Worm (Caenorhabditis elegans) whole organism, L3 larva: ENCODE data around the gene Y39F10A.6.

Experiments used
- R02D3.7 ChIP-seq: fragments of 150-350 bp; optimal IDR thresholded peaks from 2 replicates; lab custom pipeline; 2014; ENCODE audit warnings: missing biosample characterization, missing genetic modification characterization
- aly-2 ChIP-seq: fragments of 150-350 bp; optimal IDR thresholded peaks from 2 replicates; lab custom pipeline; 2014; ENCODE audit warnings: missing biosample characterization, missing genetic modification characterization
- ceh-16 ChIP-seq: sonication (generic microtip); optimal IDR thresholded peaks from 2 replicates; lab custom pipeline; 2017; ENCODE audit warnings: missing biosample characterization, missing genetic modification characterization
- daf-12 ChIP-seq: fragments of 150-350 bp; optimal IDR thresholded peaks from 2 replicates; lab custom pipeline; 2014; ENCODE audit warnings: missing biosample characterization, missing genetic modification reagents, missing genetic modification characterization
- egl-5 ChIP-seq: fragments of 150-350 bp; optimal IDR thresholded peaks from 2 replicates; lab custom pipeline; 2017; ENCODE audit warnings: missing biosample characterization, missing genetic modification reagents, missing genetic modification characterization, inconsistent platforms
- elt-3 ChIP-seq, 3 experiments: fragments of 150-350 bp in 1 of 3; sonication (generic microtip) in 2 of 3; optimal IDR thresholded peaks; 2 replicates in 2 of 3; 4 replicates in 1 of 3; lab custom pipeline; 2014 to 2017; ENCODE audit warnings: missing biosample characterization in 3 of 3, missing genetic modification characterization in 3 of 3
- eor-1 ChIP-seq, 2 experiments: fragments of 150-350 bp; optimal IDR thresholded peaks; 2 replicates each; lab custom pipeline; 2014 to 2018; ENCODE audit warnings: missing biosample characterization in 2 of 2, missing genetic modification characterization in 2 of 2
- lin-15B ChIP-seq: fragments of 150-350 bp; optimal IDR thresholded peaks from 2 replicates; lab custom pipeline; 2014; ENCODE audit warnings: missing biosample characterization, missing genetic modification characterization
- mdl-1 ChIP-seq: fragments of 150-350 bp; optimal IDR thresholded peaks from 2 replicates; lab custom pipeline; 2014; ENCODE audit warnings: missing biosample characterization, missing genetic modification characterization
- mml-1 ChIP-seq: fragments of 150-350 bp; sonication (generic microtip); optimal IDR thresholded peaks from 3 replicates; lab custom pipeline; 2014; ENCODE audit warnings: missing biosample characterization, missing genetic modification characterization
- nhr-11 ChIP-seq: fragments of 150-350 bp; optimal IDR thresholded peaks from 2 replicates; lab custom pipeline; 2014; ENCODE audit warnings: missing biosample characterization, missing genetic modification characterization
- nhr-23 ChIP-seq: fragments of 150-350 bp; optimal IDR thresholded peaks from 2 replicates; lab custom pipeline; 2014; ENCODE audit warnings: missing biosample characterization, missing genetic modification reagents, missing genetic modification characterization
- nhr-25 ChIP-seq: sonication (generic microtip); optimal IDR thresholded peaks from 2 replicates; lab custom pipeline; 2017; ENCODE audit warnings: missing biosample characterization, missing genetic modification characterization
- nhr-76 ChIP-seq: fragments of 150-350 bp; sonication (generic microtip); optimal IDR thresholded peaks from 5 replicates; lab custom pipeline; 2014; ENCODE audit warnings: missing biosample characterization, missing genetic modification characterization
- pha-4 ChIP-seq: fragments of 150-350 bp; optimal IDR thresholded peaks from 2 replicates; lab custom pipeline; 2014; ENCODE audit warnings: missing biosample characterization, missing genetic modification reagents, missing genetic modification characterization
- pqm-1 ChIP-seq: fragments of 150-350 bp; optimal IDR thresholded peaks from 2 replicates; lab custom pipeline; 2017; ENCODE audit warnings: missing biosample characterization, missing genetic modification characterization, inconsistent platforms
- skn-1 ChIP-seq: fragments of 150-350 bp; optimal IDR thresholded peaks from 2 replicates; lab custom pipeline; 2014; ENCODE audit warnings: missing biosample characterization, missing genetic modification characterization
- snpc-4 ChIP-seq: fragments of 150-350 bp; optimal IDR thresholded peaks from 2 replicates; lab custom pipeline; 2014; ENCODE audit warnings: missing biosample characterization, missing genetic modification characterization
- tbx-2 ChIP-seq: sonication (generic microtip); optimal IDR thresholded peaks from 2 replicates; lab custom pipeline; 2016; ENCODE audit warnings: mild to moderate bottlenecking, missing genetic modification characterization, missing compliant biosample characterization
- ztf-11 ChIP-seq: fragments of 150-350 bp; optimal IDR thresholded peaks from 2 replicates; lab custom pipeline; 2014; ENCODE audit warnings: missing biosample characterization, missing genetic modification characterization

Gene Y39F10A.6

DNA sequence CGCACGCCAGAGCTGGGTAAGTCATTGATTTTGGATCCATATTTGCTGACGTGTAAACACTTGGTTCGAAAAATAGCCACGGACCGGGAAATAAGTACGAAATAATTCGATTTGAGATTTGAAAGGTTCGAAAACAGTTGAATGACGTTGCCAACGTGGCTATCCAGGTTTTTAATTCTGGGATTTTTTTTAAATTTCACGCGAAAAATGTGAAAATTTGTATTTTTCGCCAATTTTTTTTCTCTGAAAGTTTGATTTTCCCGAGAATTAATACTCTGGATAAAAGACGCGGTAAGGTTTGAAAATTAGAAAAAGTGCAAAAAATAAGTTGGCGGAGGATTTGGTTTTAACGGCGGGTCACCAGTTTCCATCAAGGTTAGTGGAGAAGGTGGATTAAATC is 42.6 kb downstream of the Y39F10A.6 start, which contains the start of gene fbxc-48:
TSS of gene fbxc-48 (minus strand) at position 101 of the 400 bp plus-strand sequence.
- TF ChIP-seq aly-2 (tag; lab: Kevin White, UChicago): no peak
- TF ChIP-seq nhr-76 (tag; lab: Kevin White, UChicago): no peak
- TF ChIP-seq nhr-11 (tag; lab: Kevin White, UChicago): no peak
- TF ChIP-seq egl-5 (tag; lab: Kevin White, UChicago): no peak
- TF ChIP-seq eor-1 (tag; optimal IDR thresholded peaks at IDR 0.05; lab: Kevin White, UChicago): no peak
- no peak for TF ChIP-seq daf-12 (tag; lab: Kevin White, UChicago)
- TF ChIP-seq pha-4: no peak
- no peak for TF ChIP-seq ztf-11 (tag; lab: Kevin White, UChicago)
- TF ChIP-seq nhr-23 (tag; lab: Kevin White, UChicago): no peak
- no peak for TF ChIP-seq lin-15B
- no peak for TF ChIP-seq R02D3.7 (tag; lab: Kevin White, UChicago)
- no peak for TF ChIP-seq skn-1 (tag; lab: Kevin White, UChicago)
- TF ChIP-seq mdl-1: no peak
- no peak for TF ChIP-seq tbx-2 (tag; lab: Kevin White, UChicago)
- TF ChIP-seq snpc-4 (tag; lab: Kevin White, UChicago): no peak
- no peak for TF ChIP-seq mml-1
- TF ChIP-seq pqm-1: no peak
- no peak for TF ChIP-seq elt-3 (tag; optimal IDR thresholded peaks at IDR 0.05; lab: Kevin White, UChicago)
- TF ChIP-seq nhr-25: no peak
- no peak for TF ChIP-seq ceh-16
